Fruit fly (Drosophila melanogaster) S2 (cell line): ENCODE results near the gene CG1910.
A peak's percentile ranks its signal among the peaks of the same experiment; 100 is the strongest.

Experiments
- CG8478 ChIP-seq: fragments of >200 bp; optimal IDR thresholded peaks from 2 replicates; lab custom pipeline; 2018
- CTCF ChIP-seq, 2 experiments: fragments of >200 bp; optimal IDR thresholded peaks; 2 replicates each; lab custom pipeline; 2018

CG1910 gene

DNA sequence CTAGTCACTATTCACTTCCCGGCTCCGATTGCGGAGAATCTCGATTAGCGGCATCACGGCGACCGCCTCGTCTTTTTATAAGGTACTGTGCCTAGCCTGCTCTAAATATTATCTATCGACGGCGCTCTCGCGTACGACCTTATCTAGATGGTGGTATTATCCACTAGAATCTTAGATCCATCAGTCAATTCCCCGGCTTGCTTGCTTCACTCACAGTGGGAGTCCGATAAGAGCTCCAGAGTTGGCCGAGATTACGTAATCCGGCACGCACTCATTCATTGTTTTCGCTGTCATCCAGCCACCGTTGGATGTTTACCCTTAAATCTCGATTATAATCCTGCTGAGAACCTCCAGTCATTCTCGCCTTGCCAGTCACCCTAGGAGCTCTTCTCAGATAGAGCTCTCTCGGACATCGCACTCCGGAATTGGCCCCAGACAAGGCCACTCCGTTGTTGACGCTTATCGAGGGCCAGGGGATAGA lies 14.1 kb downstream of the CG1910 start, which contains the start of gene Smvt:
Smvt (minus strand) TSS at position 51 of the 481 bp plus-strand sequence.
- TF ChIP-seq CTCF (optimal IDR thresholded peaks at IDR 0.05; lab: Kevin White, UChicago) (no peak), CG8478 (no peak)

DNA sequence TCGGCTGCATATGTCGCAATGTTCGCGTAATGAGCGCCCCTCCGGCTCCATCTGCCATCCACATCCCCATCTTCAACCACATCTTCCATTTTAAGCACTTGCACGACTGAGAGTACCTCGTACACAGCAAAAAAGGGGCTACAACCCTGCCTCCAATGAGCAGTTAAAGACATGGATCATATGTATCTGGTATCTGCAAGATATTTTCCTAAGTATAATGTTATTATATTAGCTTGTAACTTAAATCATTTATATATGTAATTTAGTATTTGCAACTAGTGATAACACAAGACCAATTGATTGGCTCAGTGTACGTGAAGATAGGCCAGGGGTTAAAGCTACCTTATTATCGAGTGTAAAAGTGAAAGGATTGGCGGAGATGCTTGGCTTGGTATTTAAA lies 15.2 kb downstream of the CG1910 start:
- TF ChIP-seq CG8478 = no peak
- TF ChIP-seq CTCF (optimal IDR thresholded peaks at IDR 0.05; lab: Kevin White, UChicago) = no peak

DNA sequence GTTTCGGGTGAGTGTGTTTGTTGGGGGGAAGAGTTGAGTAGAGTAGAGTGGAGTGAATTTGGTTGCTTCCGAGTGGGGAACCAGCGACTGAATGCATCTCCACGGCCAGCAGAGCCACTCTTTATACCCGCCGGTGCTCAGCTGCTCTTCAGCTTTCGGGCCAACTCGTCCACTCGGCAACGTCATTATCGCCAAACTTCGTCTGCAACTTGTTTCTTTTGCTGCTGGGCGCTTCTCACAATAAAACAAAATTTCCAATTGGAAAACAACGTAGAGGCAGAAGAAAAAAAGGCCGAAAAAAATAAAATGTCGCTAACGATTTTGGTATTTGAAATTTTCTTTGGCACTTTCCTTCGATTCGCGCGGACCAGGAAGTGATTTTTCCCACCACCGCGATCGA lies 17.2 kb downstream of the CG1910 start, which contains the start of gene CG2150:
CG2150 (minus strand) TSS at position 101 of the 400 bp plus-strand sequence.
- TF ChIP-seq CG8478 (no peak), CTCF (optimal IDR thresholded peaks at IDR 0.05; lab: Kevin White, UChicago) (no peak)

- TF ChIP-seq CG8478 = no peak
Measured at dm6 chr3R:31765145-31765544, 17.7 kb downstream of the CG1910 start.

DNA sequence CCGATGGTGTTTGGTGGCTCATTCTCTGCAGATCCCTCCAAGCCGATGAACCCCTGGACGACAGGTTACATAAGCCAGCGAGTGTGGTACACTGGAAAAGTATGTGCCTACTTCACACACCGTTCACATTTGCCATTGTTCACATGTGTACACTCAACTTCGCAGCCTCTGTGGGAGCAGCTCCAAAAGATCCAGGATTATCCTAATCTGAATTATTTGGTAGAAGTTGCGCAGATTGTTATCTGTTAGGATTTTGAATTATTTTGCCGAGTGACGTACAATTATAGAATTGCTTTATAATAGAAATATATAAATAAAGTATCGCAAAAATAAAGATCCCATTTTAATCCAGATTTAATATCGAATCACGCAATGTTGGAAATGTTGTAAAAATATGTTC lies 20.1 kb downstream of the CG1910 start:
- TF ChIP-seq CTCF (optimal IDR thresholded peaks at IDR 0.05; lab: Kevin White, UChicago) = no peak
- no peak for TF ChIP-seq CG8478

DNA sequence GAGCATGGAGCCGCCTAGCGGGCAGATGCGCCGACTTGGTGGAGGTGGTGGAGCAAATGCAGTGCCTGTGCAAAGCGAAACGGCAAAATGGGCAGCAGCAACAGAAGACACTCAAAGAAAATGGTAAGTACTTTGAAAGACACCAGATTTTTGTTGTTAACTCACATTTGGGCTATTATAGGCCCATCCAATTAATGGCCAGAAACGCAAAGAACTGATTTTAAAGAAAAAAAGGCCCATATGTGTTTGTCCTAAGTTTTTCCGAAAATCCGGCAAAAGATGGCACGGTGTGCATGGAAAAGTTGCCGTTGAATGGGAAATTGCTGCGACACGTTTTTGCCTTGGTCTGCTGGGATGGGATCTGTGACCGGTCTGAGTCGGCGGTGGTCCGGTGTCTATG lies 20.8 kb downstream of the CG1910 start:
- TF ChIP-seq CG8478 = no peak
- TF ChIP-seq CTCF (optimal IDR thresholded peaks at IDR 0.05; lab: Kevin White, UChicago) = no peak

dm6 chr3R:31771790-31772576 lies 24.5 kb downstream of the CG1910 start, which contains the start of the genes betaGlu and sip3:
Gene betaGlu, minus strand, starts transcription at chr3R:31771848.
Gene sip3, plus strand, starts transcription at chr3R:31772219.
- TF ChIP-seq CTCF (optimal IDR thresholded peaks at IDR 0.05; lab: Kevin White, UChicago) = no peak
- no peak for TF ChIP-seq CG8478

dm6 chr3R:31776583-31777362 lies 29.3 kb downstream of the CG1910 start, which contains the start of the genes CG2126 and faf:
Gene CG2126, minus strand, starts transcription at chr3R:31776652.
Gene faf, plus strand, starts transcription at chr3R:31777020.
- TF ChIP-seq CG8478 = no peak
- no peak for TF ChIP-seq CTCF (optimal IDR thresholded peaks at IDR 0.05; lab: Kevin White, UChicago)

DNA sequence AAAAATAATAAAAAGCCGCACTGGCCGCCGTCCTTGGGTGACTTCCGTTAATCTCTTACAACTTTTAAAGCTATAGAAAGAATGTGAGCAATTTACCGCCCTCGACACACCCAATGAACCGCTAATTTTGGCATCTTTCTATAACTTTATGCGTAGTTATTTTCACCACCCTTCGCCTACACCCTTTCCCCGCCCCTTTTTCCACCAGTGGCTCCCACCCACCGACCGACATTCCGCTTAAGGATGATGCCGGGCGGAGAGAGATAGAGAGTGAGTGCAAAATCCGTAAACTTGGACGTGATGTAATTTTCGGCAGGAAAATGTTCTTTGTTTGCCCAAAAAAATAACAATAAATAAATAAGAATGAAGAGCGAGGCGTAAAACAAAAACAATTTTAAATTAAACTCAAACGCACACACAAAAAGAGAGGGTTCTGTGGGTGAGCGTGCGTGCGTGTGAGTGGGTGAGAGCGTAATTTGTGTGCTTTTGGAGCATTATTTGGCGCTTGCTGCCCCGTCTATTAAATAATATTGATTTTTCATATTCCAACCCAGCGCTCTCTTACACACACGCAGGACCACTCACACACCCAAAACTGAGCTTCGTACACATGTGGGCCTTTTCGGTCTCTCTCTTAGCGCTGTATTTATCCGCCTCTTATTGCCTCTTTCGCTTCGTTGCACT lies 30.2 kb downstream of the CG1910 start:
- TF ChIP-seq CG8478 = no peak
- no peak for TF ChIP-seq CTCF (optimal IDR thresholded peaks at IDR 0.05; lab: Kevin White, UChicago)

dm6 chr3R:31793664-31794417 lies 46.4 kb downstream of the CG1910 start, which contains the start of the genes Mccc1 and Acf:
Gene Mccc1, minus strand, starts transcription at chr3R:31793907.
Gene Acf, plus strand, starts transcription at chr3R:31793981.
- TF ChIP-seq CTCF (optimal IDR thresholded peaks at IDR 0.05; lab: Kevin White, UChicago) (no peak), CG8478 (no peak)

DNA sequence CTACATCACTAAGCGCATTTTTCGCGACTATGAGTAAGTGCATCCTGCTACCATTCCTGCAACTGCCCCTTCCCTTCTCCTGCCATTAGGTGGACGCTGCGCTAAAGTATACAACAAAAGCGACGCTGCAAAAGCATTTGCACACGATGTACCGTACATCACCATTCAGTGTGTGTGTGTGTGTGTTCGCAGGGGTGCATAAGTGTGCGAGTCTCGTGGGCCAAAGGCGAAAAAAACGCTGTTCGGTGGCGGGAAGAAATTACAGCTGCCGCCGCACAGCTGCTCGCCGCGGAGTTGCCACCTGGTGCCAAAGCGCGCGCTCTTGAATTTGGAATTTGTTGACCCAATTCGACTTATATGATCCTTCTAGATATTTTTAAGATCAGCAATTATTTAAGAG lies 47.0 kb downstream of the CG1910 start:
- TF ChIP-seq CG8478 (no peak), CTCF (optimal IDR thresholded peaks at IDR 0.05; lab: Kevin White, UChicago) (peak in 1 of 2 experiments; percentile 38)

DNA sequence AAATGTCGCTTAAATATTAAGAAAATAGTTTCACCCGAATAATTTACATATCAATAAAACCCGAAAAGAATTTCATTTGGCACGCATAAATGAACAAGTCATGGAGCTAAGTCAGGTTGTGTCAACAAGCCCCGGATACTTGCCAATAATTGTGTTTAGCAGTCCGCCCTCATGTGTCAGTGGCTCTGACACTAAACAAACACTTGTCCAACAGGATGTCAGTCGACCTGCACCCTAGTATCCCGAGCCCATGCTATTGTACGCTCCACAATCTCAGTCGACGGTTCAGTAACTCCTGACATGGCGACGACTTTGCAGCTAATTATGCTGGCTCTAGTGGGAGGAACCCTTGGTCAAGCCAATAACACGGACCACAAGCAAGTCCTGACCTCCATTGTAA lies 53.2 kb downstream of the CG1910 start, which contains the start of gene Ir100a:
Ir100a (plus strand) TSS at position 301 of the 400 bp plus-strand sequence.
- TF ChIP-seq CG8478 (no peak), CTCF (optimal IDR thresholded peaks at IDR 0.05; lab: Kevin White, UChicago) (no peak)
